Fruit fly (Drosophila melanogaster) whole organism, pupa: ENCODE measurements around the gene Fpgs1.

ENCODE experiments used
- CG10348 ChIP-seq: fragments of 200-800 bp; sonication (Bioruptor generic); IDR thresholded peaks from 2 replicates; pipeline ENCODE4 v1.3.6; 2022; ENCODE audit warnings: missing biosample characterization, missing genetic modification characterization
- CG14655 ChIP-seq: fragments of 200-800 bp; sonication (Bioruptor generic); optimal IDR thresholded peaks from 3 replicates; lab custom pipeline; 2017; ENCODE audit warnings: mild to moderate bottlenecking, missing biosample characterization, missing genetic modification reagents, missing genetic modification characterization
- CG17806 ChIP-seq: fragments of 200-800 bp; sonication (Bioruptor generic); optimal IDR thresholded peaks from 2 replicates; lab custom pipeline; 2018; ENCODE audit warnings: missing biosample characterization, mild to moderate bottlenecking, missing genetic modification characterization, moderate library complexity
- CG32121 ChIP-seq: fragments of 200-800 bp; sonication (Bioruptor generic); IDR thresholded peaks from 2 replicates; pipeline ENCODE4 v1.3.6; 2022; ENCODE audit warnings: missing biosample characterization, missing genetic modification characterization
- CG34367 ChIP-seq: fragments of 200-800 bp; sonication (Bioruptor generic); optimal IDR thresholded peaks from 2 replicates; lab custom pipeline; 2018; ENCODE audit warnings: missing biosample characterization, mild to moderate bottlenecking, missing genetic modification characterization
- CG4496 ChIP-seq: fragments of 200-800 bp; sonication (Bioruptor generic); IDR thresholded peaks from 3 replicates; pipeline ENCODE4 v1.3.6; 2022; ENCODE audit warnings: missing biosample characterization, missing genetic modification characterization
- CG8159 ChIP-seq: fragments of 200-800 bp; sonication (Bioruptor generic); optimal IDR thresholded peaks from 3 replicates; lab custom pipeline; 2018; ENCODE audit warnings: missing biosample characterization, mild to moderate bottlenecking, missing genetic modification characterization, moderate library complexity
- CG9948 ChIP-seq: fragments of 200-800 bp; sonication (Bioruptor generic); optimal IDR thresholded peaks from 2 replicates; lab custom pipeline; 2018; ENCODE audit warnings: missing biosample characterization, mild to moderate bottlenecking, missing genetic modification characterization, moderate library complexity
- D1 ChIP-seq: fragments of 200-800 bp; sonication (Bioruptor generic); optimal IDR thresholded peaks from 2 replicates; lab custom pipeline; 2018; ENCODE audit warnings: missing biosample characterization, mild to moderate bottlenecking, missing genetic modification characterization, moderate library complexity
- Ets98B ChIP-seq: fragments of 200-800 bp; sonication (Bioruptor generic); IDR thresholded peaks from 2 replicates; pipeline ENCODE4 v1.3.6; 2022; ENCODE audit warnings: missing biosample characterization, missing genetic modification characterization
- rn ChIP-seq: fragments of 200-800 bp; sonication (Bioruptor generic); IDR thresholded peaks from 2 replicates; pipeline ENCODE4 v1.3.6; 2022; ENCODE audit warnings: missing biosample characterization, missing genetic modification characterization

- TF ChIP-seq Ets98B (GFP tag; lab: Robert Waterston, UW) (no peak), CG32121 (no peak), CG8159 (no peak), CG14655 (GFP tag; lab: Kevin White, UChicago) (no peak), CG9948 (tag; lab: Kevin White, UChicago) (no peak), CG4496 (GFP tag; lab: Robert Waterston, UW) (no peak), CG17806 (tag; lab: Kevin White, UChicago) (no peak), CG34367 (tag; lab: Kevin White, UChicago) (no peak), rn (GFP tag; lab: Robert Waterston, UW) (no peak), CG10348 (GFP tag; lab: Robert Waterston, UW) (no peak), D1 (tag; lab: Kevin White, UChicago) (no peak)
Observed at dm6 chrX:12625594-12626274, 14.1 kb downstream of the Fpgs1 start.
